Fruit fly (Drosophila melanogaster) whole organism, wandering third instar larva: ENCODE measurements around the gene escl.

Source experiments
- CrebA ChIP-seq: fragments of 200-800 bp; sonication (Bioruptor generic); optimal IDR thresholded peaks from 2 replicates; lab custom pipeline; 2016; ENCODE audit warnings: missing biosample characterization, mild to moderate bottlenecking, missing genetic modification characterization, borderline replicate concordance
- Hnf4 ChIP-seq: fragments of 200-800 bp; sonication (Bioruptor generic); optimal IDR thresholded peaks from 2 replicates; lab custom pipeline; 2016; ENCODE audit warnings: missing biosample characterization, mild to moderate bottlenecking, missing genetic modification characterization
- Hr83 ChIP-seq: fragments of 200-300 bp; sonication (Bioruptor generic); optimal IDR thresholded peaks from 2 replicates; lab custom pipeline; 2016; ENCODE audit warnings: missing biosample characterization, mild to moderate bottlenecking, missing genetic modification characterization, moderate library complexity; ENCODE audit not compliant: poor library complexity, severe bottlenecking
- Myc ChIP-seq: fragments of >200 bp; optimal IDR thresholded peaks from 2 replicates; lab custom pipeline; 2017
- dmrt93B ChIP-seq: fragments of 200-800 bp; sonication (Bioruptor generic); optimal IDR thresholded peaks from 2 replicates; lab custom pipeline; 2018; ENCODE audit warnings: missing biosample characterization, mild to moderate bottlenecking, missing genetic modification characterization
- ey ChIP-seq: fragments of 200-800 bp; sonication (Bioruptor generic); optimal IDR thresholded peaks from 2 replicates; lab custom pipeline; 2016; ENCODE audit warnings: missing biosample characterization, missing genetic modification characterization
- fru ChIP-seq: fragments of 200-800 bp; sonication (Bioruptor generic); optimal IDR thresholded peaks from 3 replicates; lab custom pipeline; 2016; ENCODE audit warnings: missing biosample characterization, mild to moderate bottlenecking, missing genetic modification characterization
- pan ChIP-seq: fragments of >200 bp; optimal IDR thresholded peaks from 2 replicates; lab custom pipeline; 2017
- psq ChIP-seq: fragments of 200-800 bp; sonication (Bioruptor generic); optimal IDR thresholded peaks from 3 replicates; lab custom pipeline; 2017; ENCODE audit warnings: missing biosample characterization, mild to moderate bottlenecking, missing genetic modification characterization, moderate library complexity

DNA sequence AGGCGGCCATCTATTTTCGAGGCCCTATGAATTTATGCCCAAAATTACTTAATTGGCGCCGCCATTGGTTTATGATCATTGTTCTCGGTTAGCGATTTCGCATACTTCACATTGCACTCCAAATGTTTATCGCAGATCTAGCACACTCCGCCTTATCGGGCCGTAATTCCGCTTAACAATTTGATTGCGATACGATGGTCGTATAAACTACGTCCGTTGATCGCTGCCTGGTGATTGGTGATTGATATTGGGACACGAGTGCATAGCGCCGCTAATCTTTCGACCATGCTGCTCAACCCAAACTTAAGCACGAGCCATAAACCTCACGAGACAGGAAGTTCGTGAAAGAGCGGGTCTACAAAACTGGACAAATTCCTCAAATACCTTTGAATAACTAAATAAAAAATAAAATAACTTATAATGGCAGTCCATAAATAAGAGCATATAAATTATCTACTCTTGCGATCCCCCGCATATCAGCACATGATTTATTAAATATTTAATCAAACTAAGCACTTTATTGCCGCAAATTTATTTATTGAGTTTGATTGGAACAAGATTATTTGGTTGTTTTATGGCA is 39.9 kb downstream of the escl start:
- no peak for TF ChIP-seq ey (GFP tag; lab: Kevin White, UChicago)
- TF ChIP-seq CrebA, result no peak
- no peak for TF ChIP-seq dmrt93B (GFP tag; lab: Kevin White, UChicago)
- no peak for TF ChIP-seq Hnf4
- no peak for TF ChIP-seq pan (lab: Kevin White, UChicago)
- TF ChIP-seq fru (GFP tag; lab: Kevin White, UChicago), result no peak
- no peak for TF ChIP-seq Myc (lab: Kevin White, UChicago)
- TF ChIP-seq psq (GFP tag; lab: Kevin White, UChicago), result no peak
- TF ChIP-seq Hr83 (GFP tag; lab: Kevin White, UChicago), result no peak
